Fruit fly (Drosophila melanogaster) whole organism, prepupa: ENCODE data around the gene CG14968.

ENCODE experiments used
- CG11762 ChIP-seq: fragments of 200-800 bp; sonication (Bioruptor generic); optimal IDR thresholded peaks from 3 replicates; lab custom pipeline; 2016; ENCODE audit warnings: missing biosample characterization, missing genetic modification characterization; ENCODE audit not compliant: insufficient read depth
- CG6854 ChIP-seq: fragments of 200-800 bp; sonication (Bioruptor generic); optimal IDR thresholded peaks from 2 replicates; lab custom pipeline; 2017; ENCODE audit warnings: missing biosample characterization, mild to moderate bottlenecking, missing genetic modification characterization
- CG8319 ChIP-seq: fragments of 200-800 bp; sonication (Bioruptor generic); optimal IDR thresholded peaks from 3 replicates; lab custom pipeline; 2016; ENCODE audit warnings: missing biosample characterization, missing genetic modification characterization
- Hr38 ChIP-seq: sonication (Bioruptor generic); optimal IDR thresholded peaks from 2 replicates; lab custom pipeline; 2016; ENCODE audit warnings: missing biosample characterization, missing genetic modification characterization
- svp ChIP-seq: fragments of 200-800 bp; sonication (Bioruptor generic); peaks from one replicate; lab custom pipeline; 2016; ENCODE audit warnings: missing biosample characterization, missing genetic modification characterization

DNA sequence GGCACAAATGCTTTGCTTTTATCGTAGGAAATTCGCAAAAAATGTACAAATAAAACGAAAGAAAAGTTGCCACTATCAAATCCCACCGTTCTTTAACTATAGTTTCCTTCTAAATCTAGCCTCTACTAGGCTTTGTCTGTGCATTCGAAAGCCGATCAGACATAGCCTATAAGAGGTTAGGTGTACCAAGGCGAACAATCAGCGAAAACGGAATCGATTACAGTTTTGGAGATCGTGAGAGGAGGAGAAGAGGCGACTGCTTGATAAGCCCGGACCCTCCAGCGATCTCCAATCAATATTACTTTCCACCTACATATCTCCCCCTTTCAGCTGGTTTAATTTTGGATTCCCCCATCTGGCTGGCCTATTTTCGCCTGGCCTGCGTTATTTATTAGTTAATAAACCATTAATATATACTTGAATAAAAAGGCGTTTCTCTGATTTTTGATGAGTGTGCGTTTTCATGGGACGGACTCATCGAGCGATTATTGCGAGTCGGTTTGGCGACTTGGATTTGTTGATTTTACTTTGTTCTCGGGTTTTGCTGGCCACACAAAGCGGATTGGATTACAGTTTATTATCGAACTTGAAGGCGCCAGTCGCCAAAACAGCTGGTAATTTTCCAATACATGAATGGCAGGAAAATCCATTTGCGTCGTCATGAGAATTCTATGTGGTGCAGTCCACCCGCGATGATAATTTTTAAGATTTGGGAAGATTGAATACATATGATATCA is 51.8 kb downstream of the CG14968 start:
- TF ChIP-seq CG11762 (GFP tag; lab: Kevin White, UChicago) (no peak), svp (GFP tag; lab: Kevin White, UChicago) (peak; percentile 80), Hr38 (no peak), CG8319 (GFP tag; lab: Kevin White, UChicago) (no peak), CG6854 (GFP tag; lab: Kevin White, UChicago) (no peak)
